Fruit fly (Drosophila melanogaster) whole organism, prepupa: ENCODE data around the gene Pisd.

ENCODE experiments used
- Blimp-1 ChIP-seq: fragments of 200-800 bp; sonication (Bioruptor generic); optimal IDR thresholded peaks from 3 replicates; lab custom pipeline; 2017; ENCODE audit warnings: missing biosample characterization, missing genetic modification characterization, mild to moderate bottlenecking, moderate library complexity, missing genetic modification reagents
- CG10631 ChIP-seq: fragments of 200-800 bp; sonication (Bioruptor generic); optimal IDR thresholded peaks from 2 replicates; lab custom pipeline; 2016; ENCODE audit warnings: missing biosample characterization, missing genetic modification characterization
- CG10669 ChIP-seq: fragments of 200-800 bp; sonication (Bioruptor generic); optimal IDR thresholded peaks from 3 replicates; lab custom pipeline; 2018; ENCODE audit warnings: missing biosample characterization, mild to moderate bottlenecking, missing genetic modification characterization, moderate library complexity
- CG11294 ChIP-seq: fragments of 200-800 bp; sonication (Bioruptor generic); IDR thresholded peaks from 2 replicates; pipeline ENCODE4 v1.3.6; 2022; ENCODE audit warnings: missing biosample characterization, missing genetic modification characterization
- CG11762 ChIP-seq: fragments of 200-800 bp; sonication (Bioruptor generic); optimal IDR thresholded peaks from 3 replicates; lab custom pipeline; 2016; ENCODE audit warnings: missing biosample characterization, missing genetic modification characterization; ENCODE audit not compliant: insufficient read depth
- CG15336 ChIP-seq: fragments of 200-800 bp; sonication (Bioruptor generic); IDR thresholded peaks from 2 replicates; pipeline ENCODE4 v1.3.6; 2022; ENCODE audit warnings: missing biosample characterization, missing genetic modification characterization
- CG3032 ChIP-seq: fragments of 200-800 bp; optimal IDR thresholded peaks from 2 replicates; lab custom pipeline; 2019; ENCODE audit warnings: missing biosample characterization, mild to moderate bottlenecking, missing genetic modification characterization, moderate library complexity
- CG32006 ChIP-seq: fragments of 200-800 bp; sonication (Bioruptor generic); optimal IDR thresholded peaks from 3 replicates; lab custom pipeline; 2017; ENCODE audit warnings: missing biosample characterization, mild to moderate bottlenecking, missing genetic modification characterization
- CG34406 ChIP-seq: fragments of 200-800 bp; sonication (Bioruptor generic); optimal IDR thresholded peaks from 3 replicates; lab custom pipeline; 2016; ENCODE audit warnings: missing biosample characterization, missing genetic modification characterization
- CG4318 ChIP-seq: fragments of 200-800 bp; sonication (Bioruptor generic); optimal IDR thresholded peaks from 3 replicates; lab custom pipeline; 2017; ENCODE audit warnings: missing biosample characterization, mild to moderate bottlenecking, missing genetic modification characterization
- CG6276 ChIP-seq: fragments of 200-800 bp; sonication (Bioruptor generic); optimal IDR thresholded peaks from 2 replicates; lab custom pipeline; 2017; ENCODE audit warnings: missing biosample characterization, mild to moderate bottlenecking, missing genetic modification characterization
- CG6854 ChIP-seq: fragments of 200-800 bp; sonication (Bioruptor generic); optimal IDR thresholded peaks from 2 replicates; lab custom pipeline; 2017; ENCODE audit warnings: missing biosample characterization, mild to moderate bottlenecking, missing genetic modification characterization
- CG7368 ChIP-seq: fragments of 200-800 bp; sonication (Bioruptor generic); optimal IDR thresholded peaks from 3 replicates; lab custom pipeline; 2016; ENCODE audit warnings: missing biosample characterization, missing genetic modification characterization
- CG8119 ChIP-seq: fragments of 200-800 bp; sonication (Bioruptor generic); IDR thresholded peaks from 3 replicates; pipeline ENCODE4 v1.3.6; 2022; ENCODE audit warnings: missing biosample characterization, missing genetic modification characterization
- CG8319 ChIP-seq: fragments of 200-800 bp; sonication (Bioruptor generic); optimal IDR thresholded peaks from 3 replicates; lab custom pipeline; 2016; ENCODE audit warnings: missing biosample characterization, missing genetic modification characterization
- CG8632 ChIP-seq: fragments of 200-800 bp; sonication (Bioruptor generic); optimal IDR thresholded peaks from 3 replicates; lab custom pipeline; 2016; ENCODE audit warnings: missing biosample characterization, missing genetic modification characterization
- CG9139 ChIP-seq: fragments of 200-800 bp; sonication (Bioruptor generic); optimal IDR thresholded peaks from 3 replicates; lab custom pipeline; 2017; ENCODE audit warnings: missing biosample characterization, mild to moderate bottlenecking, missing genetic modification characterization
- Eip75B ChIP-seq: fragments of 200-800 bp; sonication (Bioruptor generic); optimal IDR thresholded peaks from 3 replicates; lab custom pipeline; 2016; ENCODE audit warnings: missing biosample characterization, missing genetic modification characterization
- Eip78C ChIP-seq: fragments of 200-800 bp; sonication (Bioruptor generic); peaks from one replicate; lab custom pipeline; 2016; ENCODE audit warnings: missing biosample characterization, missing genetic modification characterization
- Ets21C ChIP-seq: fragments of 200-800 bp; sonication (Bioruptor generic); optimal IDR thresholded peaks from 3 replicates; lab custom pipeline; 2016; ENCODE audit warnings: missing biosample characterization, missing genetic modification characterization
- Ets96B ChIP-seq: fragments of 200-800 bp; optimal IDR thresholded peaks from 2 replicates; lab custom pipeline; 2019; ENCODE audit warnings: missing biosample characterization, mild to moderate bottlenecking, missing genetic modification characterization, moderate library complexity
- Gug ChIP-seq: fragments of 200-800 bp; sonication (Bioruptor generic); IDR thresholded peaks from 2 replicates; pipeline ENCODE4 v1.3.6; 2022; ENCODE audit warnings: missing biosample characterization, missing genetic modification characterization
- Hr39 ChIP-seq: fragments of 200-800 bp; sonication (Bioruptor generic); optimal IDR thresholded peaks from 2 replicates; lab custom pipeline; 2016; ENCODE audit warnings: missing biosample characterization, missing genetic modification characterization
- Hr4 ChIP-seq: fragments of 200-800 bp; sonication (Bioruptor generic); optimal IDR thresholded peaks from 3 replicates; lab custom pipeline; 2016; ENCODE audit warnings: missing biosample characterization, missing genetic modification characterization
- Lpt ChIP-seq: fragments of 200-800 bp; sonication (Bioruptor generic); optimal IDR thresholded peaks from 3 replicates; lab custom pipeline; 2016; ENCODE audit warnings: missing biosample characterization, missing genetic modification characterization
- Met ChIP-seq: fragments of 200-800 bp; sonication (Bioruptor generic); optimal IDR thresholded peaks from 3 replicates; lab custom pipeline; 2016; ENCODE audit warnings: missing biosample characterization, missing genetic modification characterization
- Smox ChIP-seq: fragments of 200-800 bp; sonication (Bioruptor generic); optimal IDR thresholded peaks from 3 replicates; lab custom pipeline; 2016; ENCODE audit warnings: missing biosample characterization, missing genetic modification characterization
- Sox14 ChIP-seq: fragments of 200-800 bp; sonication (Bioruptor generic); optimal IDR thresholded peaks from 3 replicates; lab custom pipeline; 2016; ENCODE audit warnings: missing biosample characterization, missing genetic modification characterization
- Sox15 ChIP-seq: fragments of 200-800 bp; sonication (Bioruptor generic); optimal IDR thresholded peaks from 3 replicates; lab custom pipeline; 2016; ENCODE audit warnings: missing biosample characterization, missing genetic modification characterization
- achi ChIP-seq: fragments of 200-800 bp; sonication (Bioruptor generic); optimal IDR thresholded peaks from 3 replicates; lab custom pipeline; 2016; ENCODE audit warnings: missing biosample characterization, missing genetic modification characterization
- acj6 ChIP-seq: fragments of 200-800 bp; sonication (Bioruptor generic); optimal IDR thresholded peaks from 3 replicates; lab custom pipeline; 2016; ENCODE audit warnings: missing biosample characterization, missing genetic modification characterization
- cyc ChIP-seq: fragments of 200-800 bp; sonication (Bioruptor generic); optimal IDR thresholded peaks from 3 replicates; lab custom pipeline; 2016; ENCODE audit warnings: missing biosample characterization, missing genetic modification characterization
- dac ChIP-seq: fragments of 200-800 bp; sonication (Bioruptor generic); optimal IDR thresholded peaks from 2 replicates; lab custom pipeline; 2017; ENCODE audit warnings: missing biosample characterization, mild to moderate bottlenecking, missing genetic modification characterization
- dsx ChIP-seq: fragments of 200-800 bp; optimal IDR thresholded peaks from 3 replicates; lab custom pipeline; 2019; ENCODE audit warnings: missing biosample characterization, mild to moderate bottlenecking, missing genetic modification characterization, moderate library complexity; ENCODE audit not compliant: poor library complexity, severe bottlenecking
- eg ChIP-seq: fragments of 200-800 bp; sonication (Bioruptor generic); IDR thresholded peaks from 3 replicates; pipeline ENCODE4 v1.3.6; 2022; ENCODE audit warnings: missing biosample characterization, missing genetic modification characterization
- esn ChIP-seq: fragments of 200-800 bp; sonication (Bioruptor generic); optimal IDR thresholded peaks from 2 replicates; lab custom pipeline; 2016; ENCODE audit warnings: missing biosample characterization, mild to moderate bottlenecking, missing genetic modification characterization, moderate library complexity
- fd85E ChIP-seq: fragments of 200-800 bp; sonication (Bioruptor generic); optimal IDR thresholded peaks from 3 replicates; lab custom pipeline; 2016; ENCODE audit warnings: missing biosample characterization, missing genetic modification characterization
- fkh ChIP-seq: fragments of 200-800 bp; sonication (Bioruptor generic); optimal IDR thresholded peaks from 3 replicates; lab custom pipeline; 2017; ENCODE audit warnings: missing biosample characterization, mild to moderate bottlenecking, missing genetic modification characterization, moderate library complexity
- lz ChIP-seq: fragments of 200-800 bp; sonication (Bioruptor generic); optimal IDR thresholded peaks from 3 replicates; lab custom pipeline; 2016; ENCODE audit warnings: missing biosample characterization, missing genetic modification characterization
- net ChIP-seq: fragments of 200-800 bp; sonication (Bioruptor generic); optimal IDR thresholded peaks from 3 replicates; lab custom pipeline; 2016; ENCODE audit warnings: missing biosample characterization, missing genetic modification characterization
- pdm3 ChIP-seq: fragments of 200-800 bp; sonication (Bioruptor generic); optimal IDR thresholded peaks from 3 replicates; lab custom pipeline; 2016; ENCODE audit warnings: missing biosample characterization, missing genetic modification characterization
- salr ChIP-seq, 2 experiments: fragments of 200-800 bp; sonication (Bioruptor generic); optimal IDR thresholded peaks; 3 replicates each; lab custom pipeline; 2016 to 2018; ENCODE audit warnings: missing biosample characterization in 2 of 2, missing genetic modification characterization in 2 of 2, mild to moderate bottlenecking in 1 of 2
- spab ChIP-seq: fragments of 200-800 bp; sonication (Bioruptor generic); optimal IDR thresholded peaks from 2 replicates; lab custom pipeline; 2017; ENCODE audit warnings: missing biosample characterization, mild to moderate bottlenecking, missing genetic modification characterization, missing genetic modification reagents
- ss ChIP-seq, 2 experiments: fragments of 200-800 bp; sonication (Bioruptor generic); optimal IDR thresholded peaks; 2 replicates in 1 of 2; 3 replicates in 1 of 2; lab custom pipeline; 2017 to 2018; ENCODE audit warnings: mild to moderate bottlenecking in 2 of 2, missing biosample characterization in 2 of 2, missing genetic modification characterization in 2 of 2, moderate library complexity in 1 of 2
- svp ChIP-seq: fragments of 200-800 bp; sonication (Bioruptor generic); peaks from one replicate; lab custom pipeline; 2016; ENCODE audit warnings: missing biosample characterization, missing genetic modification characterization
- topi ChIP-seq: fragments of 200-800 bp; sonication (Bioruptor generic); optimal IDR thresholded peaks from 3 replicates; lab custom pipeline; 2016; ENCODE audit warnings: missing biosample characterization, missing genetic modification characterization
- vri ChIP-seq: fragments of 200-800 bp; sonication (Bioruptor generic); optimal IDR thresholded peaks from 3 replicates; lab custom pipeline; 2016; ENCODE audit warnings: missing biosample characterization, mild to moderate bottlenecking, missing genetic modification characterization

Pisd gene

DNA sequence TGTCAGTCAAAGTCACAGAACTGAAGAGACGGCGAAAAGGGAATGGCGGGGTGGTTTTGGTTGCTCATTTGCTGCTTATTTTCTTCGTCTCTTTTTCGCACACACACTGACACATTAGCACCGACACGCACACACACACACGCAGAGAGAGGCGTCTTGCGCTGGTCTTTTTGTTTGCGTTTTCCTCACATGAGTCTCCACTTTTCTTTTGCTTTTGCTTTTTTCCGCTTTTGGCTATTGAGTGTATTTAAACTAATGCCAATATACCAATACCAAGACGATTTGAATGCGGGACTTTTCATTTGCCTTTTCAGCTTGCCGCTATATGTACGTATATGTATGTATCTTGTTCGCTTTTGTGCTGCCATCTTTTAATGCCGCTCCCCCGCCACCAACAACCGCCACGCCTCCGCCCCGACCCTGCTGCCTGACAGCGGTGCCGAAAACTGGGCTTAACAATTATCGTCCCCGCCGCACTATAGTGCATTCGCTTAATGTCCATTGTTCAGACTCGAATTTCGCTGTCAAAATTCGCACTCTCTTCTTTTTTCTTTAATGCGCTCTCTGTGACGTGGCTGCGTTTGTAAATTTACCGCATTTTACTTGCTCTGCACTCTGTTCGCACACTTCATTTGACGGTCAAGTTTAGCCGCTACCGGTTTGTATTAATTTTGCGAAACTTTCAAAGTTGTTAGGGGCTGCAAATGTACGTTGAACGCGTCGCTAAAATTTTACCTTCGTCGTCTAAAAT, 3.2 kb upstream of the Pisd start, which contains the start of gene CG5986 (continued):
- no peak for TF ChIP-seq Smox (GFP tag; lab: Kevin White, UChicago)
- TF ChIP-seq dac, result no peak
- TF ChIP-seq Ets96B, result no peak
- TF ChIP-seq CG15336 (GFP tag; lab: Robert Waterston, UW), result peak; percentile 57
- no peak for TF ChIP-seq Met (GFP tag; lab: Kevin White, UChicago)
- no peak for TF ChIP-seq CG8632 (GFP tag; lab: Kevin White, UChicago)
- no peak for TF ChIP-seq CG9139 (GFP tag; lab: Kevin White, UChicago)
- TF ChIP-seq salr (GFP tag; optimal IDR thresholded peaks at IDR 0.05; lab: Kevin White, UChicago), result no peak
- TF ChIP-seq CG7368 (GFP tag; lab: Kevin White, UChicago), result no peak
- no peak for TF ChIP-seq CG8319 (GFP tag; lab: Kevin White, UChicago)
- peak; percentile 15 for TF ChIP-seq fd85E
- TF ChIP-seq CG11762 (GFP tag; lab: Kevin White, UChicago), result no peak
- TF ChIP-seq ss (GFP tag; optimal IDR thresholded peaks at IDR 0.05; lab: Kevin White, UChicago), result peak; percentile 36 to 55
- TF ChIP-seq eg (GFP tag; lab: Robert Waterston, UW), result peak; percentile 79
- TF ChIP-seq Sox15 (GFP tag; lab: Kevin White, UChicago), result no peak
- no peak for TF ChIP-seq CG34406
- no peak for TF ChIP-seq esn (GFP tag; lab: Kevin White, UChicago)
- TF ChIP-seq fkh (GFP tag; lab: Kevin White, UChicago), result peak; percentile 66
- TF ChIP-seq Eip75B (GFP tag; lab: Kevin White, UChicago), result no peak
- peak; percentile 74 for TF ChIP-seq CG6276 (GFP tag; lab: Kevin White, UChicago)
- no peak for TF ChIP-seq Hr39 (GFP tag; lab: Kevin White, UChicago)
- peak; percentile 74 for TF ChIP-seq CG8119 (GFP tag; lab: Robert Waterston, UW)
- TF ChIP-seq svp (GFP tag; lab: Kevin White, UChicago), result peak; percentile 55
- TF ChIP-seq Sox14, result no peak
- no peak for TF ChIP-seq Ets21C (GFP tag; lab: Kevin White, UChicago)
- no peak for TF ChIP-seq pdm3 (GFP tag; lab: Kevin White, UChicago)
- no peak for TF ChIP-seq CG10631
- no peak for TF ChIP-seq vri (GFP tag; lab: Kevin White, UChicago)
- TF ChIP-seq CG32006, result peak; percentile 34
- no peak; the same call in 1 of the 2 replicates for TF ChIP-seq CG11294 (GFP tag; lab: Robert Waterston, UW)
- TF ChIP-seq spab (GFP tag; lab: Kevin White, UChicago), result no peak

DNA sequence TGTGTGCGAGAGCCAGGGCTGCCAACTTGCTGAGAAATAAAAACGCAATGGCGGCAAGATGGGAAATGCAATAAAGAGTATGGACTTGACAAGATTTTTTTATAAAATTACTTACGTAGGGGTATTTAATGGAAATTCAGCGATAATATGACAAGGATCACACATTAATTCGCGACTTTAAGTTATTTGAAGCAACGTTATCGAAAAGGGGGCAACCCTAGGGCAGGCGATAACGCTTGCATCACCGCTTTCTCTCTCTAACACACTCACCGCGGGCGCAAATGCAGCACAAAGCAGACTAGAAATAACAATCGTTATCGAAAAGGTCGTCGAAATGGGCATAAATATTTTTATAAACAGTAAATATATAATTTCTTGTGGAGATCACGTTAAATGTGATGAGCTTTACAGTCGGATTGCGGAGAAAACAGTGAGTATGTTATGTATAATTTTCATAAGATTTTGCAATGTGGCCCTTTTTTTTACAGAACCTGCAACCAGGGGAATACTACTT, 2.5 kb upstream of the Pisd start, which contains the start of gene Rox8:
Rox8 (minus strand) TSS at position 268 of the 514 bp plus-strand sequence.
- TF ChIP-seq cyc (GFP tag; lab: Kevin White, UChicago) (peak; percentile 41), Ets21C (GFP tag; lab: Kevin White, UChicago) (peak; percentile 46), esn (GFP tag; lab: Kevin White, UChicago) (peak; percentile 63), ss (GFP tag; optimal IDR thresholded peaks at IDR 0.05; lab: Kevin White, UChicago) (peak; percentile 25 to 33), dsx (GFP tag; lab: Kevin White, UChicago) (peak; percentile 39), Ets96B (peak; percentile 12), CG4318 (GFP tag; lab: Kevin White, UChicago) (no peak), net (GFP tag; lab: Kevin White, UChicago) (peak; percentile 12), lz (GFP tag; lab: Kevin White, UChicago) (peak; percentile 43), Hr4 (GFP tag; lab: Kevin White, UChicago) (peak; percentile 43), CG8632 (GFP tag; lab: Kevin White, UChicago) (peak; percentile 12), Sox14 (peak; percentile 80), acj6 (peak; percentile 41), CG10631 (peak; percentile 11), Eip78C (peak; percentile 81), fkh (GFP tag; lab: Kevin White, UChicago) (peak; percentile 24), CG10669 (GFP tag; lab: Kevin White, UChicago) (no peak), CG6854 (GFP tag; lab: Kevin White, UChicago) (no peak), pdm3 (GFP tag; lab: Kevin White, UChicago) (no peak), topi (GFP tag; lab: Kevin White, UChicago) (peak; percentile 52), Blimp-1 (no peak), Eip75B (GFP tag; lab: Kevin White, UChicago) (peak; percentile 49), Gug (GFP tag; lab: Robert Waterston, UW) (no peak), CG34406 (peak; percentile 59), achi (GFP tag; lab: Kevin White, UChicago) (peak; percentile 42), eg (GFP tag; lab: Robert Waterston, UW) (0 out of 3 replicates have a peak, but pooled peaks have one; percentile 20), CG7368 (GFP tag; lab: Kevin White, UChicago) (no peak), Lpt (GFP tag; lab: Kevin White, UChicago) (no peak), Hr39 (GFP tag; lab: Kevin White, UChicago) (peak; percentile 43), svp (GFP tag; lab: Kevin White, UChicago) (peak; percentile 79), CG3032 (tag; lab: Kevin White, UChicago) (peak; percentile 44)
